Worm (Caenorhabditis elegans) whole organism, L4 larva: ENCODE measurements around the gene C04C11.25.

Experiments used
- F10B5.3 ChIP-seq: sonication (generic microtip); optimal IDR thresholded peaks from 2 replicates; lab custom pipeline; 2016; ENCODE audit warnings: mild to moderate bottlenecking, missing genetic modification characterization, missing compliant biosample characterization
- F37D6.2 ChIP-seq: sonication (generic microtip); optimal IDR thresholded peaks from 2 replicates; lab custom pipeline; 2016; ENCODE audit warnings: mild to moderate bottlenecking, missing genetic modification characterization, missing compliant biosample characterization
- F44E2.7 ChIP-seq: fragments of 200-800 bp; sonication (Bioruptor generic); IDR thresholded peaks from 2 replicates; pipeline ENCODE4 v2.1.2; 2022; ENCODE audit warnings: missing genetic modification characterization, missing compliant biosample characterization
- Y105C5A.15 ChIP-seq: fragments of 200-800 bp; sonication (Bioruptor generic); IDR thresholded peaks from 2 replicates; pipeline ENCODE4 v1.3.6; 2022; ENCODE audit warnings: missing genetic modification characterization, missing compliant biosample characterization
- ZK337.2 ChIP-seq: fragments of 200-800 bp; sonication (Bioruptor generic); IDR thresholded peaks from 2 replicates; pipeline ENCODE4 v1.3.6; 2022; ENCODE audit warnings: missing genetic modification reagents, missing genetic modification characterization, missing compliant biosample characterization
- ZK546.5 ChIP-seq, 2 experiments: sonication (generic microtip); optimal IDR thresholded peaks; 2 replicates each; lab custom pipeline; 2017; ENCODE audit warnings: missing biosample characterization in 2 of 2, missing genetic modification characterization in 2 of 2
- aha-1 ChIP-seq: fragments of 150-350 bp; peaks from one replicate; lab custom pipeline; 2014; ENCODE audit warnings: missing biosample characterization, missing genetic modification characterization
- attf-4 ChIP-seq: sonication (generic microtip); optimal IDR thresholded peaks from 3 replicates; lab custom pipeline; 2017; ENCODE audit warnings: missing biosample characterization, missing genetic modification characterization
- ceh-20 ChIP-seq: fragments of 200-800 bp; sonication (Bioruptor generic); IDR thresholded peaks from 2 replicates; pipeline ENCODE4 v1.3.6; 2022; ENCODE audit warnings: missing genetic modification reagents, missing genetic modification characterization, missing compliant biosample characterization
- ceh-32 ChIP-seq: sonication (generic microtip); optimal IDR thresholded peaks from 2 replicates; lab custom pipeline; 2016; ENCODE audit warnings: mild to moderate bottlenecking, missing genetic modification characterization, missing compliant biosample characterization; ENCODE audit not compliant: poor library complexity
- ceh-62 ChIP-seq: sonication (generic microtip); optimal IDR thresholded peaks from 2 replicates; lab custom pipeline; 2017; ENCODE audit warnings: missing biosample characterization, missing genetic modification characterization
- ceh-82 ChIP-seq: sonication (generic microtip); optimal IDR thresholded peaks from 2 replicates; lab custom pipeline; 2017; ENCODE audit warnings: missing biosample characterization, missing genetic modification characterization
- ctbp-1 ChIP-seq: fragments of 200-800 bp; sonication (Bioruptor generic); IDR thresholded peaks from 2 replicates; pipeline ENCODE4 v1.3.6; 2022; ENCODE audit warnings: missing genetic modification reagents, missing genetic modification characterization, missing compliant biosample characterization
- daf-12 ChIP-seq: fragments of 150-350 bp; optimal IDR thresholded peaks from 2 replicates; lab custom pipeline; 2014; ENCODE audit warnings: missing biosample characterization, missing genetic modification reagents, missing genetic modification characterization
- daf-16 ChIP-seq, 3 experiments: sonication (generic microtip); optimal IDR thresholded peaks; 2 replicates each; lab custom pipeline; 2016 to 2017; ENCODE audit warnings: missing genetic modification characterization in 3 of 3, missing genetic modification reagents in 3 of 3, mild to moderate bottlenecking in 2 of 3, missing compliant biosample characterization in 2 of 3, missing biosample characterization in 1 of 3, moderate library complexity in 1 of 3
- dmd-6 ChIP-seq: fragments of 200-800 bp; sonication (Bioruptor generic); IDR thresholded peaks from 2 replicates; pipeline ENCODE4 v1.3.6; 2022; ENCODE audit warnings: missing genetic modification reagents, missing genetic modification characterization, missing compliant biosample characterization
- duxl-1 ChIP-seq: sonication (generic microtip); optimal IDR thresholded peaks from 2 replicates; lab custom pipeline; 2016; ENCODE audit warnings: mild to moderate bottlenecking, missing genetic modification characterization, moderate library complexity, missing compliant biosample characterization; ENCODE audit not compliant: poor library complexity
- egl-43 ChIP-seq: fragments of 200-800 bp; sonication (Bioruptor generic); IDR thresholded peaks from 2 replicates; pipeline ENCODE4 v1.3.6; 2022; ENCODE audit warnings: missing genetic modification reagents, missing genetic modification characterization, missing compliant biosample characterization
- gei-8 ChIP-seq: fragments of 200-800 bp; sonication (Bioruptor generic); optimal IDR thresholded peaks from 2 replicates; lab custom pipeline; 2018; ENCODE audit warnings: mild to moderate bottlenecking, missing genetic modification characterization, missing compliant biosample characterization
- hif-1 ChIP-seq, 2 experiments: sonication (generic microtip); optimal IDR thresholded peaks; 2 replicates each; lab custom pipeline; 2016 to 2017; ENCODE audit warnings: missing compliant biosample characterization in 2 of 2, missing genetic modification characterization in 2 of 2, missing genetic modification reagents in 2 of 2, missing genotype in 2 of 2, mild to moderate bottlenecking in 1 of 2
- hlh-11 ChIP-seq: fragments of 200-800 bp; sonication (Bioruptor generic); optimal IDR thresholded peaks from 2 replicates; lab custom pipeline; 2018; ENCODE audit warnings: mild to moderate bottlenecking, missing genetic modification characterization, missing compliant biosample characterization
- hmg-1.1 ChIP-seq: fragments of 200-800 bp; sonication (Bioruptor generic); IDR thresholded peaks from 2 replicates; pipeline ENCODE4 v1.3.6; 2022; ENCODE audit warnings: missing genetic modification reagents, missing genetic modification characterization, missing compliant biosample characterization
- jun-1 ChIP-seq: fragments of 150-350 bp; optimal IDR thresholded peaks from 2 replicates; lab custom pipeline; 2014; ENCODE audit warnings: missing biosample characterization, missing genetic modification reagents, missing genetic modification characterization
- lim-7 ChIP-seq: fragments of 200-800 bp; sonication (Bioruptor generic); IDR thresholded peaks from 2 replicates; pipeline ENCODE4 v1.3.6; 2022; ENCODE audit warnings: missing genetic modification characterization, missing compliant biosample characterization
- lsy-2 ChIP-seq, 2 experiments: fragments of 150-350 bp in 1 of 2; sonication (generic microtip) in 1 of 2; optimal IDR thresholded peaks; 2 replicates each; lab custom pipeline; 2014 to 2017; ENCODE audit warnings: missing biosample characterization in 2 of 2, missing genetic modification characterization in 2 of 2
- madf-5 ChIP-seq, 2 experiments: fragments of 200-800 bp; sonication (Bioruptor generic); IDR thresholded peaks; 2 replicates each; pipeline ENCODE4 v1.3.6; 2022; ENCODE audit warnings: missing compliant biosample characterization in 2 of 2, missing genetic modification characterization in 2 of 2
- mdt-29 ChIP-seq: fragments of 200-800 bp; sonication (Bioruptor generic); IDR thresholded peaks from 2 replicates; pipeline ENCODE4 v1.3.6; 2022; ENCODE audit warnings: missing genetic modification reagents, missing genetic modification characterization, missing compliant biosample characterization
- mep-1 ChIP-seq: fragments of 150-350 bp; sonication (generic microtip); optimal IDR thresholded peaks from 3 replicates; lab custom pipeline; 2014; ENCODE audit warnings: missing biosample characterization, missing genetic modification characterization
- mes-2 ChIP-seq: sonication (generic microtip); optimal IDR thresholded peaks from 2 replicates; lab custom pipeline; 2016; ENCODE audit warnings: missing genotype, mild to moderate bottlenecking, missing genetic modification characterization, missing compliant biosample characterization; ENCODE audit not compliant: poor library complexity, severe bottlenecking
- mxl-3 ChIP-seq: fragments of 200-800 bp; sonication (Bioruptor generic); optimal IDR thresholded peaks from 2 replicates; lab custom pipeline; 2018; ENCODE audit warnings: mild to moderate bottlenecking, missing genetic modification characterization, missing compliant biosample characterization
- nhr-102 ChIP-seq: sonication (generic microtip); optimal IDR thresholded peaks from 2 replicates; lab custom pipeline; 2016; ENCODE audit warnings: mild to moderate bottlenecking, missing genetic modification characterization, moderate library complexity, missing compliant biosample characterization
- nhr-237 ChIP-seq: sonication (generic microtip); optimal IDR thresholded peaks from 2 replicates; lab custom pipeline; 2017; ENCODE audit warnings: missing biosample characterization, missing genetic modification characterization
- nhr-25 ChIP-seq: sonication (generic microtip); optimal IDR thresholded peaks from 2 replicates; lab custom pipeline; 2017; ENCODE audit warnings: missing genetic modification characterization, mild to moderate bottlenecking, missing compliant biosample characterization, antibody characterized with exemption, moderate library complexity, borderline replicate concordance; ENCODE audit not compliant: insufficient read depth
- nhr-28 ChIP-seq: fragments of 150-350 bp; optimal IDR thresholded peaks from 2 replicates; lab custom pipeline; 2014; ENCODE audit warnings: missing biosample characterization, missing genetic modification characterization
- nhr-42 ChIP-seq: fragments of 200-800 bp; sonication (Bioruptor generic); IDR thresholded peaks from 2 replicates; pipeline ENCODE4 v1.3.6; 2022; ENCODE audit warnings: missing genetic modification characterization, missing compliant biosample characterization
- nhr-48 ChIP-seq: sonication (generic microtip); optimal IDR thresholded peaks from 2 replicates; lab custom pipeline; 2016; ENCODE audit warnings: mild to moderate bottlenecking, missing genetic modification characterization, missing compliant biosample characterization
- nhr-6 ChIP-seq: fragments of 150-350 bp; optimal IDR thresholded peaks from 2 replicates; lab custom pipeline; 2014; ENCODE audit warnings: missing biosample characterization, missing genetic modification characterization
- pha-4 ChIP-seq, 2 experiments: fragments of 150-350 bp in 1 of 2; fragments of 200-800 bp in 1 of 2; sonication (Bioruptor generic) in 1 of 2; IDR thresholded peaks in 1 of 2; optimal IDR thresholded peaks in 1 of 2; 2 replicates each; pipeline versions ENCODE4 v1.3.6 to Lab custom; 2014 to 2022; ENCODE audit warnings: missing genetic modification characterization in 2 of 2, missing genetic modification reagents in 2 of 2, missing biosample characterization in 1 of 2, missing compliant biosample characterization in 1 of 2
- saeg-2 ChIP-seq: fragments of 200-800 bp; sonication (Bioruptor generic); IDR thresholded peaks from 2 replicates; pipeline ENCODE4 v1.3.6; 2022; ENCODE audit warnings: missing genetic modification reagents, missing genetic modification characterization, missing compliant biosample characterization
- skn-1 ChIP-seq: fragments of 150-350 bp; optimal IDR thresholded peaks from 2 replicates; lab custom pipeline; 2014; ENCODE audit warnings: missing biosample characterization, missing genetic modification characterization
- spr-1 ChIP-seq: sonication (generic microtip); optimal IDR thresholded peaks from 2 replicates; lab custom pipeline; 2016; ENCODE audit warnings: mild to moderate bottlenecking, missing genetic modification characterization, missing compliant biosample characterization
- spr-3 ChIP-seq: fragments of 200-800 bp; sonication (Bioruptor generic); optimal IDR thresholded peaks from 2 replicates; lab custom pipeline; 2018; ENCODE audit warnings: mild to moderate bottlenecking, missing genetic modification characterization, missing compliant biosample characterization
- tag-97 ChIP-seq: fragments of 200-800 bp; sonication (Bioruptor generic); IDR thresholded peaks from 2 replicates; pipeline ENCODE4 v1.3.6; 2022; ENCODE audit warnings: missing genetic modification characterization, missing compliant biosample characterization
- tra-1 ChIP-seq: fragments of 200-800 bp; sonication (Bioruptor generic); IDR thresholded peaks from 2 replicates; pipeline ENCODE4 v1.3.6; 2022; ENCODE audit warnings: missing genetic modification reagents, missing genetic modification characterization, missing compliant biosample characterization
- zfp-3 ChIP-seq: fragments of 200-800 bp; sonication (Bioruptor generic); conservative IDR thresholded peaks from 2 replicates; pipeline ENCODE4 v1.3.6; 2022; ENCODE audit warnings: missing genetic modification reagents, missing genetic modification characterization, missing compliant biosample characterization
- ztf-7 ChIP-seq: fragments of 150-350 bp; optimal IDR thresholded peaks from 2 replicates; lab custom pipeline; 2014; ENCODE audit warnings: missing biosample characterization, missing genetic modification characterization

The C04C11.25 gene

DNA sequence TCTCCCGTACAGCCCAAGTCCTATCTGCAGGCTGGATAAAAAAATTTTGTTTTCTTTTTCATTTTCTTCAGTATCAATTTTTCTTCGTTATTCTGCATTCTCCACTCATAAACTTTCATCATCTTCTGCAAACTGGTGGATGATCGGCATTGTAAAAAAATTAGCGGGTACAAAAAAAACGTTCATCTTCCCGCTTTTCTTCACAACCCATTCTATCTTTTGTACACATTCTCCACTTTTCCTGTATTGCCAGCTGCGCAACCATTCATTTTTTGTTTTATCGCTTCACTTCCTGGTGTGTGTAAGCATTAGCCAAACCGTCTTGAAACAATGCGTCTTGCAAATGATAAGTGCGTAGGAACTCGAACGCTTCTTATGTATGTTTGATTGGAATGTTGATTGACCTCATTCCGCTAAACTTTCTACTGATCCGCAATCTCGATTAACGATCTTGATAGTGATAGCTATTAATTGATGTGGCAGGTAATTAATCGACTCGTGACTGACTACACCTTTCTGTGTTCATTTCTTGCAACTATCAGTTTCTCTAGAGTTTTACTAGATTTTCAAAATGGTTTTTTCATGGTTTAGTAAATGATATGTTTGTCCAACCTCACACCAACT, 40.7 kb downstream of the C04C11.25 start (continued):
- peak; percentile 33; the same call in 1 of the 2 replicates for TF ChIP-seq tra-1 (GFP tag; lab: Robert Waterston, UW)
- 0 out of 2 replicates have a peak, but pooled peaks have one; percentile 41 for TF ChIP-seq saeg-2 (GFP tag; lab: Robert Waterston, UW)
- TF ChIP-seq ZK337.2: no peak
- TF ChIP-seq nhr-237 (tag; lab: Kevin White, UChicago): no peak
- no peak for TF ChIP-seq ceh-32 (tag; lab: Kevin White, UChicago)
- no peak for TF ChIP-seq aha-1
- no peak for TF ChIP-seq spr-1 (tag; lab: Kevin White, UChicago)
- TF ChIP-seq lsy-2 (tag; optimal IDR thresholded peaks at IDR 0.05; lab: Kevin White, UChicago): peak in 1 of 2 experiments; percentile 15
- TF ChIP-seq daf-16 (GFP tag; optimal IDR thresholded peaks at IDR 0.05; lab: Kevin White, UChicago): no peak
- TF ChIP-seq daf-16 (tag; optimal IDR thresholded peaks at IDR 0.05; lab: Kevin White, UChicago): peak; percentile 45
- no peak for TF ChIP-seq nhr-42 (GFP tag; lab: Robert Waterston, UW)
- peak; percentile 85 for TF ChIP-seq nhr-48 (tag; lab: Kevin White, UChicago)
- TF ChIP-seq, all 104 proteins: peak for 18

DNA sequence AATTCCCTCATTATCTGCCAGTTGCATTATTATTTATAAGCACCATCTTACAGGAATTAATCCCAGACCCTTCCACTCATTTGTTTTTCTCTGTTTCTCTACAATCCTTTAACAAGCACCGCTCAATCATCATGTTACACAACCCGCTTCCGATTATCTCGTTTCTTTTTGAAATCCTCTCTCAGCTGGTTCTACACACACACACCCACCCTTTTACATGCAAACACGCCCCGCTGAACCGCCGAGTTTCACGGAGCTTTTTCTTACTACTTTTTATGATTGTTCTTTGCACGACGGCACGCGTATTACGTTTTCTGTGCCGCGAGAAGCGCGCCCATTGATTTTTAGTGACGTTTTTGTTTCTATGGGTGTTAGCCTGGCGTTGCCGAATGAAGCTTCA, 41.5 kb downstream of the C04C11.25 start:
- TF ChIP-seq ctbp-1 (GFP tag; lab: Robert Waterston, UW): no peak
- peak; percentile 48 for TF ChIP-seq mes-2 (tag; lab: Kevin White, UChicago)
- TF ChIP-seq ceh-62 (tag; lab: Kevin White, UChicago): no peak
- no peak for TF ChIP-seq ceh-20 (GFP tag; lab: Robert Waterston, UW)
- no peak for TF ChIP-seq nhr-6
- no peak for TF ChIP-seq tag-97 (GFP tag; lab: Robert Waterston, UW)
- TF ChIP-seq nhr-102 (tag; lab: Kevin White, UChicago): no peak
- no peak for TF ChIP-seq F10B5.3
- no peak for TF ChIP-seq Y105C5A.15 (GFP tag; lab: Robert Waterston, UW)
- no peak for TF ChIP-seq F44E2.7 (GFP tag; lab: Robert Waterston, UW)
- no peak for TF ChIP-seq mdt-29 (GFP tag; lab: Robert Waterston, UW)
- no peak for TF ChIP-seq F37D6.2 (tag; lab: Kevin White, UChicago)
- TF ChIP-seq egl-43 (GFP tag; lab: Robert Waterston, UW): no peak
- TF ChIP-seq hlh-11 (tag; lab: Kevin White, UChicago): peak; percentile 63
- peak; percentile 49 for TF ChIP-seq hmg-1.1 (GFP tag; lab: Robert Waterston, UW)
- no peak for TF ChIP-seq skn-1 (tag; lab: Kevin White, UChicago)
- TF ChIP-seq mxl-3 (GFP tag; lab: Kevin White, UChicago): no peak
- no peak for TF ChIP-seq ZK546.5 (tag; optimal IDR thresholded peaks at IDR 0.05; lab: Kevin White, UChicago)
- TF ChIP-seq mep-1 (tag; lab: Kevin White, UChicago): peak; percentile 44
- no peak for TF ChIP-seq lim-7 (GFP tag; lab: Robert Waterston, UW)
- TF ChIP-seq hif-1 (tag; optimal IDR thresholded peaks at IDR 0.05; lab: Kevin White, UChicago): peak in 1 of 2 experiments; percentile 54
- no peak for TF ChIP-seq daf-12 (tag; lab: Kevin White, UChicago)
- TF ChIP-seq madf-5 (GFP tag; IDR thresholded peaks at IDR 0.05; lab: Robert Waterston, UW): no peak
- no peak for TF ChIP-seq nhr-42 (GFP tag; lab: Robert Waterston, UW)
- TF ChIP-seq dmd-6 (GFP tag; lab: Robert Waterston, UW): 0 out of 2 replicates have a peak, but pooled peaks have one; percentile 6
- TF ChIP-seq spr-3 (GFP tag; lab: Kevin White, UChicago): no peak
- TF ChIP-seq duxl-1 (tag; lab: Kevin White, UChicago): no peak
- no peak for TF ChIP-seq spr-1 (tag; lab: Kevin White, UChicago)
- no peak for TF ChIP-seq nhr-48 (tag; lab: Kevin White, UChicago)
- TF ChIP-seq ceh-32 (tag; lab: Kevin White, UChicago): no peak
- no peak for TF ChIP-seq pha-4 (GFP tag; IDR thresholded peaks at IDR 0.05; lab: Robert Waterston, UW)
- no peak for TF ChIP-seq pha-4 (tag; optimal IDR thresholded peaks at IDR 0.05; lab: Kevin White, UChicago)
- TF ChIP-seq nhr-25 (tag; lab: Kevin White, UChicago): no peak
- TF ChIP-seq ztf-7: no peak
- TF ChIP-seq attf-4: no peak
- TF ChIP-seq aha-1: no peak
- no peak for TF ChIP-seq zfp-3 (GFP tag; lab: Robert Waterston, UW)
- no peak for TF ChIP-seq gei-8 (GFP tag; lab: Kevin White, UChicago)
- no peak for TF ChIP-seq jun-1 (tag; lab: Kevin White, UChicago)
- no peak for TF ChIP-seq daf-16 (GFP tag; optimal IDR thresholded peaks at IDR 0.05; lab: Kevin White, UChicago)
- TF ChIP-seq daf-16 (tag; optimal IDR thresholded peaks at IDR 0.05; lab: Kevin White, UChicago): peak; percentile 45
- TF ChIP-seq nhr-28 (tag; lab: Kevin White, UChicago): peak; percentile 30
- no peak for TF ChIP-seq ceh-82
